Fruit fly (Drosophila melanogaster): ENCODE results near the gene CG34276.
"Not testable (repeated sequence)": the region's sequence is repeated elsewhere in the genome, so short reads cannot be mapped to it uniquely, and the experiment has no call there.

Gene CG34276

dm6 chr3R:15925329-15925728, at the start of gene CG34276:
Gene CG34276 (plus strand): TSS chr3R:15925629.
- TF ChIP-seq CG8478 (optimal IDR thresholded peaks at IDR 0.05): no peak
- no peak for TF ChIP-seq CTCF (optimal IDR thresholded peaks at IDR 0.05)

- TF ChIP-seq CTCF (optimal IDR thresholded peaks at IDR 0.05): no peak
- TF ChIP-seq CG8478 (optimal IDR thresholded peaks at IDR 0.05): no peak
Measured at dm6 chr3R:15891188-15891820, 34.1 kb upstream of the CG34276 start.

dm6 chr3R:15895978-15896377, 29.5 kb upstream of the CG34276 start, which contains the start of gene CG14877:
Gene CG14877 (minus strand): TSS chr3R:15896078.
- TF ChIP-seq CG8478 (optimal IDR thresholded peaks at IDR 0.05): no peak
- TF ChIP-seq CTCF (optimal IDR thresholded peaks at IDR 0.05): no peak

dm6 chr3R:15898302-15898701, 27.1 kb upstream of the CG34276 start:
- no peak for TF ChIP-seq CG8478 (optimal IDR thresholded peaks at IDR 0.05)
- TF ChIP-seq CTCF (optimal IDR thresholded peaks at IDR 0.05): no peak

dm6 chr3R:15899650-15900049, 25.8 kb upstream of the CG34276 start:
- TF ChIP-seq CTCF (optimal IDR thresholded peaks at IDR 0.05) (no peak), CG8478 (optimal IDR thresholded peaks at IDR 0.05) (no peak)

- TF ChIP-seq CG8478, CTCF (optimal IDR thresholded peaks at IDR 0.05): not testable (repeated sequence)
Measured at dm6 chr3R:15904543-15904942, 20.9 kb upstream of the CG34276 start, which contains the start of gene glob1. Gene glob1 (minus strand): TSS chr3R:15904643.

dm6 chr3R:15908098-15908497, 17.3 kb upstream of the CG34276 start, which contains the start of gene EndoU:
Gene EndoU (plus strand): TSS chr3R:15908398.
- TF ChIP-seq CG8478, CTCF (optimal IDR thresholded peaks at IDR 0.05): not testable (repeated sequence)

- no peak for TF ChIP-seq CG8478 (optimal IDR thresholded peaks at IDR 0.05)
- peak in 1 of 2 experiments; percentile 42 for TF ChIP-seq CTCF (optimal IDR thresholded peaks at IDR 0.05)
Measured at dm6 chr3R:15913231-15913630, 12.2 kb upstream of the CG34276 start.

- TF ChIP-seq CTCF (optimal IDR thresholded peaks at IDR 0.05) (no peak), CG8478 (optimal IDR thresholded peaks at IDR 0.05) (no peak)
Measured at dm6 chr3R:15917907-15918306, 7.5 kb upstream of the CG34276 start, which contains the start of gene CG45105. Gene CG45105 (minus strand): TSS chr3R:15918007.

dm6 chr3R:15919367-15920228, 5.8 kb upstream of the CG34276 start:
- TF ChIP-seq CG8478 (optimal IDR thresholded peaks at IDR 0.05) (no peak), CTCF (optimal IDR thresholded peaks at IDR 0.05) (no peak)

dm6 chr3R:15920229-15920533, 5.2 kb upstream of the CG34276 start:
- TF ChIP-seq CTCF (optimal IDR thresholded peaks at IDR 0.05) (no peak), CG8478 (optimal IDR thresholded peaks at IDR 0.05) (no peak)

- TF ChIP-seq CG8478 (optimal IDR thresholded peaks at IDR 0.05) (no peak), CTCF (optimal IDR thresholded peaks at IDR 0.05) (no peak)
Measured at dm6 chr3R:15920751-15921156, 4.7 kb upstream of the CG34276 start, which contains the start of gene Fbxl7. Gene Fbxl7 (plus strand): TSS chr3R:15920898.

- TF ChIP-seq CG8478 (optimal IDR thresholded peaks at IDR 0.05): no peak
- TF ChIP-seq CTCF (optimal IDR thresholded peaks at IDR 0.05): no peak
Measured at dm6 chr3R:15921747-15922146, 3.7 kb upstream of the CG34276 start.

dm6 chr3R:15922622-15923574, 2.5 kb upstream of the CG34276 start:
- TF ChIP-seq CG8478 (optimal IDR thresholded peaks at IDR 0.05): no peak
- TF ChIP-seq CTCF (optimal IDR thresholded peaks at IDR 0.05): no peak

dm6 chr3R:15925939-15926338, 510 bp downstream of the CG34276 start:
- TF ChIP-seq CTCF (optimal IDR thresholded peaks at IDR 0.05) (no peak), CG8478 (optimal IDR thresholded peaks at IDR 0.05) (no peak)
